Fruit fly (Drosophila melanogaster) whole organism, pupa: ENCODE data around the gene CG3184.

Experiments used
- CG10348 ChIP-seq: fragments of 200-800 bp; sonication (Bioruptor generic); IDR thresholded peaks from 2 replicates; pipeline ENCODE4 v1.3.6; 2022; ENCODE audit warnings: missing biosample characterization, missing genetic modification characterization
- CG12605 ChIP-seq: fragments of 200-800 bp; sonication (Bioruptor generic); IDR thresholded peaks from 2 replicates; pipeline ENCODE4 v1.3.6; 2022; ENCODE audit warnings: missing biosample characterization, missing genetic modification characterization
- CG13204 ChIP-seq: fragments of 200-800 bp; sonication (Bioruptor generic); optimal IDR thresholded peaks from 2 replicates; lab custom pipeline; 2018; ENCODE audit warnings: missing biosample characterization, mild to moderate bottlenecking, missing genetic modification characterization, moderate library complexity
- CG14655 ChIP-seq: fragments of 200-800 bp; sonication (Bioruptor generic); optimal IDR thresholded peaks from 3 replicates; lab custom pipeline; 2017; ENCODE audit warnings: mild to moderate bottlenecking, missing biosample characterization, missing genetic modification reagents, missing genetic modification characterization
- CG15710 ChIP-seq: fragments of 200-800 bp; sonication (Bioruptor generic); optimal IDR thresholded peaks from 2 replicates; lab custom pipeline; 2018; ENCODE audit warnings: missing biosample characterization, mild to moderate bottlenecking, missing genetic modification characterization, moderate library complexity
- CG17806 ChIP-seq: fragments of 200-800 bp; sonication (Bioruptor generic); optimal IDR thresholded peaks from 2 replicates; lab custom pipeline; 2018; ENCODE audit warnings: missing biosample characterization, mild to moderate bottlenecking, missing genetic modification characterization, moderate library complexity
- CG32121 ChIP-seq: fragments of 200-800 bp; sonication (Bioruptor generic); IDR thresholded peaks from 2 replicates; pipeline ENCODE4 v1.3.6; 2022; ENCODE audit warnings: missing biosample characterization, missing genetic modification characterization
- CG34367 ChIP-seq: fragments of 200-800 bp; sonication (Bioruptor generic); optimal IDR thresholded peaks from 2 replicates; lab custom pipeline; 2018; ENCODE audit warnings: missing biosample characterization, mild to moderate bottlenecking, missing genetic modification characterization
- CG4496 ChIP-seq: fragments of 200-800 bp; sonication (Bioruptor generic); IDR thresholded peaks from 3 replicates; pipeline ENCODE4 v1.3.6; 2022; ENCODE audit warnings: missing biosample characterization, missing genetic modification characterization
- CG8159 ChIP-seq: fragments of 200-800 bp; sonication (Bioruptor generic); optimal IDR thresholded peaks from 3 replicates; lab custom pipeline; 2018; ENCODE audit warnings: missing biosample characterization, mild to moderate bottlenecking, missing genetic modification characterization, moderate library complexity
- CG8301 ChIP-seq: fragments of 200-800 bp; sonication (Bioruptor generic); optimal IDR thresholded peaks from 2 replicates; lab custom pipeline; 2018; ENCODE audit warnings: missing biosample characterization, mild to moderate bottlenecking, missing genetic modification characterization
- CG9948 ChIP-seq: fragments of 200-800 bp; sonication (Bioruptor generic); optimal IDR thresholded peaks from 2 replicates; lab custom pipeline; 2018; ENCODE audit warnings: missing biosample characterization, mild to moderate bottlenecking, missing genetic modification characterization, moderate library complexity
- D1 ChIP-seq: fragments of 200-800 bp; sonication (Bioruptor generic); optimal IDR thresholded peaks from 2 replicates; lab custom pipeline; 2018; ENCODE audit warnings: missing biosample characterization, mild to moderate bottlenecking, missing genetic modification characterization, moderate library complexity
- EcR ChIP-seq: fragments of 200-800 bp; sonication (Bioruptor generic); optimal IDR thresholded peaks from 3 replicates; lab custom pipeline; 2019; ENCODE audit warnings: missing biosample characterization, missing genetic modification characterization, mild to moderate bottlenecking, moderate library complexity, missing genetic modification reagents
- Ets98B ChIP-seq: fragments of 200-800 bp; sonication (Bioruptor generic); IDR thresholded peaks from 2 replicates; pipeline ENCODE4 v1.3.6; 2022; ENCODE audit warnings: missing biosample characterization, missing genetic modification characterization
- Pif1A ChIP-seq: fragments of 200-800 bp; sonication (Bioruptor generic); optimal IDR thresholded peaks from 3 replicates; lab custom pipeline; 2016; ENCODE audit warnings: missing biosample characterization, missing genetic modification characterization
- Pif1B ChIP-seq: fragments of 200-800 bp; sonication (Bioruptor generic); optimal IDR thresholded peaks from 3 replicates; lab custom pipeline; 2016; ENCODE audit warnings: missing biosample characterization, missing genetic modification characterization
- Snoo ChIP-seq: fragments of 200-800 bp; sonication (Bioruptor generic); optimal IDR thresholded peaks from 3 replicates; lab custom pipeline; 2017; ENCODE audit warnings: missing biosample characterization, mild to moderate bottlenecking, missing genetic modification characterization, inconsistent platforms
- fd96Ca ChIP-seq: fragments of 200-800 bp; sonication (Bioruptor generic); IDR thresholded peaks from 3 replicates; pipeline ENCODE4 v1.3.6; 2022; ENCODE audit warnings: missing biosample characterization, missing genetic modification characterization
- gl ChIP-seq: fragments of 200-800 bp; sonication (Bioruptor generic); optimal IDR thresholded peaks from 2 replicates; lab custom pipeline; 2018; ENCODE audit warnings: missing biosample characterization, mild to moderate bottlenecking, missing genetic modification characterization
- rn ChIP-seq: fragments of 200-800 bp; sonication (Bioruptor generic); IDR thresholded peaks from 2 replicates; pipeline ENCODE4 v1.3.6; 2022; ENCODE audit warnings: missing biosample characterization, missing genetic modification characterization

The CG3184 gene

dm6 chrX:6673637-6674487, 14.7 kb downstream of the CG3184 start, which contains the start of the genes CG3198 and Mcm6:
TSS of gene CG3198 (minus strand) at chrX:6673973.
TSS of gene Mcm6 (plus strand) at chrX:6674387.
- TF ChIP-seq CG4496 (GFP tag; lab: Robert Waterston, UW), result 0 out of 3 replicates have a peak, but pooled peaks have one; percentile 16
- TF ChIP-seq CG17806 (tag; lab: Kevin White, UChicago), result no peak
- no peak for TF ChIP-seq CG8159 (tag; lab: Kevin White, UChicago)

- no peak for TF ChIP-seq CG8301 (tag; lab: Kevin White, UChicago)
Observed at dm6 chrX:6663976-6664375, 24.6 kb downstream of the CG3184 start.

dm6 chrX:6662876-6663551, 25.6 kb downstream of the CG3184 start:
- TF ChIP-seq CG32121 (GFP tag; lab: Robert Waterston, UW) (peak; percentile 64), CG14655 (GFP tag; lab: Kevin White, UChicago) (peak; percentile 79), fd96Ca (peak; percentile 88), CG8159 (tag; lab: Kevin White, UChicago) (no peak), Pif1B (peak; percentile 2), CG8301 (tag; lab: Kevin White, UChicago) (peak; percentile 39), CG12605 (GFP tag; lab: Robert Waterston, UW) (no peak; the same call in none of the 2 replicates), CG9948 (tag; lab: Kevin White, UChicago) (peak; percentile 23), EcR (GFP tag; lab: Kevin White, UChicago) (no peak), CG15710 (no peak), Ets98B (peak; percentile 69), rn (GFP tag; lab: Robert Waterston, UW) (no peak), gl (tag; lab: Kevin White, UChicago) (no peak), CG4496 (GFP tag; lab: Robert Waterston, UW) (peak; percentile 67)

dm6 chrX:6662378-6662777, 26.2 kb downstream of the CG3184 start:
- peak; percentile 83 for TF ChIP-seq EcR (GFP tag; lab: Kevin White, UChicago)
- TF ChIP-seq CG15710, result no peak
- TF ChIP-seq, all 21 proteins: peak for 1

dm6 chrX:6661880-6662279, 26.7 kb downstream of the CG3184 start:
- TF ChIP-seq Ets98B (no peak), CG10348 (GFP tag; lab: Robert Waterston, UW) (no peak), Snoo (tag; lab: Kevin White, UChicago) (no peak), D1 (no peak), EcR (GFP tag; lab: Kevin White, UChicago) (no peak), CG32121 (GFP tag; lab: Robert Waterston, UW) (0 out of 2 replicates have a peak, but pooled peaks have one; percentile 23), fd96Ca (peak; percentile 57; the same call in 2 of the 3 replicates), CG9948 (tag; lab: Kevin White, UChicago) (no peak), CG14655 (GFP tag; lab: Kevin White, UChicago) (peak; percentile 2), CG13204 (no peak), Pif1B (no peak), Pif1A (GFP tag; lab: Kevin White, UChicago) (no peak), CG17806 (tag; lab: Kevin White, UChicago) (no peak), CG8301 (tag; lab: Kevin White, UChicago) (no peak), rn (GFP tag; lab: Robert Waterston, UW) (no peak), gl (tag; lab: Kevin White, UChicago) (no peak), CG4496 (GFP tag; lab: Robert Waterston, UW) (0 out of 3 replicates have a peak, but pooled peaks have one; percentile 17), CG15710 (no peak), CG34367 (tag; lab: Kevin White, UChicago) (no peak), CG12605 (GFP tag; lab: Robert Waterston, UW) (no peak), CG8159 (tag; lab: Kevin White, UChicago) (peak; percentile 24)
- TF ChIP-seq, all 21 proteins: peak for 5

dm6 chrX:6661392-6661837, 27.2 kb downstream of the CG3184 start, which contains the start of the genes CG3224 and Ctr1A:
TSS of gene CG3224 (minus strand) at chrX:6661462.
TSS of gene Ctr1A (plus strand) at chrX:6661647.
- TF ChIP-seq rn (GFP tag; lab: Robert Waterston, UW) (no peak), CG4496 (GFP tag; lab: Robert Waterston, UW) (no peak), EcR (GFP tag; lab: Kevin White, UChicago) (no peak), CG8159 (tag; lab: Kevin White, UChicago) (no peak), Ets98B (no peak), CG10348 (GFP tag; lab: Robert Waterston, UW) (no peak), CG34367 (tag; lab: Kevin White, UChicago) (no peak), CG13204 (no peak), Snoo (tag; lab: Kevin White, UChicago) (no peak), CG15710 (no peak), CG17806 (tag; lab: Kevin White, UChicago) (no peak), CG8301 (tag; lab: Kevin White, UChicago) (no peak), Pif1A (GFP tag; lab: Kevin White, UChicago) (no peak), gl (tag; lab: Kevin White, UChicago) (no peak), fd96Ca (no peak), Pif1B (no peak)
- TF ChIP-seq, all 21 proteins: peak for 0
